Fruit fly (Drosophila melanogaster): ENCODE measurements around the gene CG6184.

The CG6184 gene

DNA sequence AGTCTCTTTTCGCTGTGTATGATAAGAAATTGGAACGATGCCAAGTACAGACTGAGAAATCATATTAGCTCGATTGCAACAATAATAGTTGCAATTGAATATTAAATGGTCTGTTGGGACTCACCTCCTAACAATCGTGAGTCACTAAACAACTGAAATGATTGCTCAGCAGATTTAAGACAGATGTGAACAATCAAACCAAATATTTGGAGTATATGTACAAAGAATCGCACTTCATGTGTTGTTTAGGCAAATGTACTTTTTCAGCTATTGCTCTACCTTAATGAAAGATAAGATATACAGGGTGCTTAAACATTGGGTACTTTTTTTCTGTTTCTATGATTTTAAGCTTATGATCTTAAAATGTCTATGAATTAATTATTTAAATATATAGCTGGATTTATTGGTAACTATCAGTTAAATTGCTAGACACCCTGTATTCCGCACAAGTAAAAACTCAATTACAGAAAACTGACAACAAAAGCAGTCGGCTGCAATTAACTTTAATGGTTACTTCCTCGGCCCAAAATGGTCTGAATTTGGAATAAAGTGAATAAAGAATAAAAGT lies 16.1 kb downstream of the CG6184 start (continued):
- TF ChIP-seq twi (tag; optimal IDR thresholded peaks at IDR 0.05) = peak; percentile 34
- peak; percentile 86 for TF ChIP-seq row (GFP tag; IDR thresholded peaks at IDR 0.05)
- no peak for TF ChIP-seq da (GFP tag; optimal IDR thresholded peaks at IDR 0.05)
- peak; percentile 83; the same call in 1 of the 2 replicates for TF ChIP-seq CG16779 (GFP tag; IDR thresholded peaks at IDR 0.05)
- TF ChIP-seq CG11504 (tag; optimal IDR thresholded peaks at IDR 0.05) = peak; percentile 92
- TF ChIP-seq CG15514 (GFP tag; optimal IDR thresholded peaks at IDR 0.05) = peak; percentile 82
- peak; percentile 88 for TF ChIP-seq al (GFP tag; IDR thresholded peaks at IDR 0.05)
- peak; percentile 55 for TF ChIP-seq wor (GFP tag; IDR thresholded peaks at IDR 0.05)
- TF ChIP-seq seq (GFP tag; IDR thresholded peaks at IDR 0.05) = peak; percentile 92
- TF ChIP-seq yki (optimal IDR thresholded peaks at IDR 0.05) = no peak
- TF ChIP-seq exex (tag; optimal IDR thresholded peaks at IDR 0.05) = peak; percentile 66
- peak; percentile 19 for TF ChIP-seq CG17802 (tag; optimal IDR thresholded peaks at IDR 0.05)
- TF ChIP-seq Opbp (GFP tag; IDR thresholded peaks at IDR 0.05; ENCODE audit: partially characterized antibody) = no peak
- peak; percentile 61 for TF ChIP-seq Ravus (GFP tag; IDR thresholded peaks at IDR 0.05)
- TF ChIP-seq vvl (GFP tag; IDR thresholded peaks at IDR 0.05) = peak; percentile 95
- TF ChIP-seq gfzf (GFP tag; optimal IDR thresholded peaks at IDR 0.05) = no peak
- TF ChIP-seq Mes4 (GFP tag; optimal IDR thresholded peaks at IDR 0.05) = peak; percentile 19
- TF ChIP-seq Dip3 (GFP tag; optimal IDR thresholded peaks at IDR 0.05) = peak; percentile 42
- TF ChIP-seq fd102C (GFP tag; optimal IDR thresholded peaks at IDR 0.05) = no peak
- TF ChIP-seq CG4282 (GFP tag; optimal IDR thresholded peaks at IDR 0.05) = no peak
- TF ChIP-seq Mad (GFP tag; optimal IDR thresholded peaks at IDR 0.05) = peak; percentile 34
- TF ChIP-seq shn (GFP tag; optimal IDR thresholded peaks at IDR 0.05) = no peak
- TF ChIP-seq bab2 (GFP tag; optimal IDR thresholded peaks at IDR 0.05) = peak; percentile 83
- TF ChIP-seq CG2875 (GFP tag; optimal IDR thresholded peaks at IDR 0.05) = peak; percentile 76
- TF ChIP-seq cas (GFP tag; IDR thresholded peaks at IDR 0.05) = peak; percentile 76; the same call in 1 of the 2 replicates
- TF ChIP-seq sisA (GFP tag; IDR thresholded peaks at IDR 0.05) = peak; percentile 59; the same call in 1 of the 2 replicates
- no peak for TF ChIP-seq CG1792 (GFP tag; optimal IDR thresholded peaks at IDR 0.05)
- TF ChIP-seq CG13296 (GFP tag; optimal IDR thresholded peaks at IDR 0.05) = peak; percentile 93
- TF ChIP-seq ac (GFP tag; optimal IDR thresholded peaks at IDR 0.05) = peak; percentile 18
- peak; percentile 91 for TF ChIP-seq Rfx (GFP tag; IDR thresholded peaks at IDR 0.05)
- TF ChIP-seq Oaz (GFP tag; IDR thresholded peaks at IDR 0.05) = peak; percentile 75
- peak; percentile 27 for TF ChIP-seq Bdp1 (GFP tag; optimal IDR thresholded peaks at IDR 0.05)
- peak; percentile 93 for TF ChIP-seq Sox102F (GFP tag; optimal IDR thresholded peaks at IDR 0.05)
- TF ChIP-seq tna (GFP tag; IDR thresholded peaks at IDR 0.05; ENCODE audit: partially characterized antibody) = no peak
- peak; percentile 87 for TF ChIP-seq BtbVII (GFP tag; optimal IDR thresholded peaks at IDR 0.05)
- TF ChIP-seq Awh (GFP tag; IDR thresholded peaks at IDR 0.05) = peak; percentile 92

DNA sequence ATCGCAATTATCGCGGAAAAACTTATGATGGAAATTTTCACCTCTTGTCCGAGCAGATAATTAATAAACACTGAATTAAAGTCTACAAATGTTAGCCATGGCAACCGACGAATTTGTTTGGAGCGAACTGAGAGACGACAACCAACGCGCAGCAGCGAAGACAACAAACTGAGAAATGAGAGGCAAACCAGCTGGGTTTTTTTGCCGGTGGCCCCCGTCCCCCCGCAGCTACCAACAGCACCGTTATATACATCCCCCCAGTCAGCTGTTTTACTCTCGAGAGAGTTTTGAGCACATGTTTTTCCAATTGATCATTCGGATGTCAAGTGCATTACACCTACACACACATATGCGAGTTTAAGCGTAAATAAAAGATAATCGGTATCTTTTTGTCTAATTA lies 16.6 kb downstream of the CG6184 start:
- TF ChIP-seq pita (GFP tag; optimal IDR thresholded peaks at IDR 0.05) (no peak), Mes4 (GFP tag; optimal IDR thresholded peaks at IDR 0.05) (no peak), lab (GFP tag; optimal IDR thresholded peaks at IDR 0.05) (no peak), tgo (GFP tag; IDR thresholded peaks at IDR 0.05) (no peak), TFAM (GFP tag; optimal IDR thresholded peaks at IDR 0.05) (no peak), CG6272 (GFP tag; IDR thresholded peaks at IDR 0.05) (no peak), bab2 (GFP tag; optimal IDR thresholded peaks at IDR 0.05) (no peak), ro (GFP tag; IDR thresholded peaks at IDR 0.05) (no peak), Nf-YC (tag; optimal IDR thresholded peaks at IDR 0.05) (no peak), Ssrp (tag; optimal IDR thresholded peaks at IDR 0.05) (no peak), crp (GFP tag; optimal IDR thresholded peaks at IDR 0.05) (peak; percentile 51 to 89), CG4617 (GFP tag; optimal IDR thresholded peaks at IDR 0.05; ENCODE audit: borderline replicate concordance) (no peak), CG3407 (GFP tag; optimal IDR thresholded peaks at IDR 0.05) (no peak), nmo (GFP tag; optimal IDR thresholded peaks at IDR 0.05) (no peak), nom (GFP tag; optimal IDR thresholded peaks at IDR 0.05) (peak; percentile 59), h (optimal IDR thresholded peaks at IDR 0.05) (no peak), Dad (GFP tag; optimal IDR thresholded peaks at IDR 0.05) (no peak), Dek (tag; optimal IDR thresholded peaks at IDR 0.05) (no peak), otp (GFP tag; IDR thresholded peaks at IDR 0.05) (0 out of 3 replicates have a peak, but pooled peaks have one; percentile 42)
